Worm (Caenorhabditis elegans) whole organism, early embryonic: ENCODE measurements around the gene str-261.

Source experiments
- B0310.2 ChIP-seq: sonication (generic microtip); optimal IDR thresholded peaks from 2 replicates; lab custom pipeline; 2016; ENCODE audit warnings: mild to moderate bottlenecking, missing genetic modification characterization, missing compliant biosample characterization
- F13C5.2 ChIP-seq: sonication (generic microtip); optimal IDR thresholded peaks from 2 replicates; lab custom pipeline; 2017; ENCODE audit warnings: mild to moderate bottlenecking, missing genetic modification characterization, inconsistent platforms, missing compliant biosample characterization
- aly-1 ChIP-seq: sonication (generic microtip); optimal IDR thresholded peaks from 2 replicates; lab custom pipeline; 2016; ENCODE audit warnings: missing genetic modification characterization, missing compliant biosample characterization
- ama-1 ChIP-seq: fragments of 150-350 bp; optimal IDR thresholded peaks from 2 replicates; lab custom pipeline; 2014
- ceh-13 ChIP-seq: fragments of 200-800 bp; sonication (Bioruptor generic); optimal IDR thresholded peaks from 2 replicates; lab custom pipeline; 2018; ENCODE audit warnings: mild to moderate bottlenecking, missing genetic modification characterization, missing compliant biosample characterization
- ceh-36 ChIP-seq: sonication (generic microtip); optimal IDR thresholded peaks from 2 replicates; lab custom pipeline; 2016; ENCODE audit warnings: missing genetic modification characterization, inconsistent platforms, missing compliant biosample characterization
- ets-7 ChIP-seq: sonication (generic microtip); optimal IDR thresholded peaks from 2 replicates; lab custom pipeline; 2016; ENCODE audit warnings: missing genotype, missing genetic modification characterization, missing compliant biosample characterization
- flt-1 ChIP-seq: fragments of 200-800 bp; sonication (Bioruptor generic); IDR thresholded peaks from 2 replicates; pipeline ENCODE4 v1.3.6; 2022; ENCODE audit warnings: missing genetic modification characterization, missing compliant biosample characterization
- hmbx-1 ChIP-seq: sonication (generic microtip); optimal IDR thresholded peaks from 2 replicates; lab custom pipeline; 2016; ENCODE audit warnings: mild to moderate bottlenecking, missing genetic modification characterization, missing compliant biosample characterization
- hmg-4 ChIP-seq: fragments of 200-800 bp; sonication (Bioruptor generic); optimal IDR thresholded peaks from 2 replicates; lab custom pipeline; 2018; ENCODE audit warnings: mild to moderate bottlenecking, missing genetic modification characterization, missing compliant biosample characterization
- hnd-1 ChIP-seq: sonication (generic microtip); optimal IDR thresholded peaks from 2 replicates; lab custom pipeline; 2016; ENCODE audit warnings: missing genetic modification characterization, missing compliant biosample characterization
- pes-1 ChIP-seq: fragments of 200-800 bp; sonication (Bioruptor generic); IDR thresholded peaks from 2 replicates; pipeline ENCODE4 v1.3.6; 2022; ENCODE audit warnings: missing genetic modification reagents, missing genetic modification characterization, missing compliant biosample characterization
- scrt-1 ChIP-seq: fragments of 200-800 bp; sonication (Bioruptor generic); IDR thresholded peaks from 2 replicates; pipeline ENCODE4 v1.3.6; 2022; ENCODE audit warnings: missing genetic modification characterization, missing compliant biosample characterization
- sea-1 ChIP-seq: fragments of 200-800 bp; sonication (Bioruptor generic); conservative IDR thresholded peaks from 2 replicates; pipeline ENCODE4 v1.3.6; 2022; ENCODE audit warnings: missing genetic modification characterization, missing compliant biosample characterization
- tbx-11 ChIP-seq: fragments of 200-800 bp; sonication (Bioruptor generic); IDR thresholded peaks from 2 replicates; pipeline ENCODE4 v1.3.6; 2022; ENCODE audit warnings: missing genetic modification characterization, missing compliant biosample characterization
- tbx-37 ChIP-seq: fragments of 200-800 bp; sonication (Bioruptor generic); conservative IDR thresholded peaks from 2 replicates; pipeline ENCODE4 v1.3.6; 2022; ENCODE audit warnings: missing genetic modification reagents, missing genetic modification characterization, missing compliant biosample characterization
- tra-4 ChIP-seq: sonication (generic microtip); optimal IDR thresholded peaks from 2 replicates; lab custom pipeline; 2017; ENCODE audit warnings: missing genetic modification characterization, missing compliant biosample characterization

str-261 gene

DNA sequence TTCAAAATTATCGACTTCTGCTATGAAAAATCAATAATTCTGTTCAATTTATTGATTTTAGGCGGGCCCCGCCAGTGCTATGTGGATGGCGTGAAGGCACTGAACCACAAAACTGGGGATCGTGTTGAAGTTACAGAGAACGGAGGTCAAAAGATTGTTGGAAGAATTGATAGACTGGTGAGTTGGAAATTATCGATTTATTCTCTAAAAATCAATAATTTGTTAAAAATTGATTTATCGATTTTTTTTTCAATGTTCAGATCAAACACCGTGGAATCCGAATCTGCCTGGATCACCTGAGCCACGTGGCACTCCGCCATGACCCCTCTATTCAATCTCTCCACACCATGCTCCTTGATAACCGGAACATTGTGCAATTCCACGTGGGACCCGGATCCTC lies 4.1 kb upstream of the str-261 start:
- no peak for TF ChIP-seq ama-1 (lab: Kevin White, UChicago)
- no peak for TF ChIP-seq tbx-37 (GFP tag; lab: Robert Waterston, UW)
- TF ChIP-seq tra-4 (tag; lab: Kevin White, UChicago), result no peak
- TF ChIP-seq ets-7, result no peak
- no peak for TF ChIP-seq pes-1 (GFP tag; lab: Robert Waterston, UW)
- TF ChIP-seq flt-1 (GFP tag; lab: Robert Waterston, UW), result no peak
- no peak for TF ChIP-seq B0310.2 (tag; lab: Kevin White, UChicago)

DNA sequence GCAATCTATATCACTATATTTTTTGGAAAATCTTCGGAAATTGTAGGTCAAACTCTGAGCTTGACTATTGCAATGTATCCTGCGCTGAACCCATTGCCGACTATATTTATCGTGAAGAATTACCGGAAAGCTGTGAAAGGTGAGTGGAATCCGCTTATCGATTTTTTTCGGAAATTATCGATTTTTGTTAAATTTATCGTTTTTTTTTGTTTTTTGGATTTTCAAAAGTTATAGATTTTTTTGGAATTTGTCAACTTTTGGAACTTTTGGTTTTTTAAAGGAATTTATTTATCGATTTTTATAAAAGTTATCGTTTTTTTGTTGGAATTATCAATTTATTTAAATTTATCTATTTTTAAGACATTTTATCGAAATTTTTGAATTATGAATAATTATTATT lies 2.4 kb downstream of the str-261 start:
- TF ChIP-seq hnd-1 (tag; lab: Kevin White, UChicago) (no peak), pes-1 (GFP tag; lab: Robert Waterston, UW) (no peak), sea-1 (GFP tag; lab: Robert Waterston, UW) (no peak), flt-1 (GFP tag; lab: Robert Waterston, UW) (no peak), F13C5.2 (tag; lab: Kevin White, UChicago) (no peak), hmbx-1 (tag; lab: Kevin White, UChicago) (no peak), B0310.2 (tag; lab: Kevin White, UChicago) (no peak), ets-7 (no peak), ama-1 (lab: Kevin White, UChicago) (no peak), tbx-37 (GFP tag; lab: Robert Waterston, UW) (no peak), hmg-4 (GFP tag; lab: Kevin White, UChicago) (no peak), ceh-36 (tag; lab: Kevin White, UChicago) (no peak), tbx-11 (GFP tag; lab: Robert Waterston, UW) (no peak), ceh-13 (GFP tag; lab: Kevin White, UChicago) (no peak), aly-1 (tag; lab: Kevin White, UChicago) (no peak)

DNA sequence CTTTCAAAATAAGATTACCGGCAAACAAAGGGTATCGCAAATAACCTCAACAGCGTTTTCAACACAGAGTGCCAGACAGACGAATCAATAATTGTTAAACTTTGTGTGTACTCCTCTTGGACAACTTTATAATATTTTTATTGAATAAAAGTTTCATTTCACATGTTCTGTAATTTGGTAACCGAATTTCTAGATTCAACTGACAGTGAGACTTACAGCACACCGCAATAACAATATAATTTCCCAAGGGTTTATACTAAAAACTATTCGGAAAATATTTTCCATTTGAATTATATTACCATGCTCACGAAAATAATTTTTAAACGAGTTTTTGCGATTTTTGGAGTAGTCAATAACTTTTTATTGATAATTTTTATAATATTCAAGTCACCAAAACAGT lies 3.1 kb downstream of the str-261 start, which contains the start of gene str-246:
Gene str-246, plus strand, starts transcription at position 301 of the 400 bp plus-strand sequence.
- TF ChIP-seq tbx-37 (GFP tag; lab: Robert Waterston, UW) (no peak), hnd-1 (tag; lab: Kevin White, UChicago) (no peak), tbx-11 (GFP tag; lab: Robert Waterston, UW) (no peak), ets-7 (no peak), ceh-36 (tag; lab: Kevin White, UChicago) (no peak), F13C5.2 (tag; lab: Kevin White, UChicago) (no peak), aly-1 (tag; lab: Kevin White, UChicago) (no peak), sea-1 (GFP tag; lab: Robert Waterston, UW) (no peak), ceh-13 (GFP tag; lab: Kevin White, UChicago) (no peak), tra-4 (tag; lab: Kevin White, UChicago) (no peak), scrt-1 (GFP tag; lab: Robert Waterston, UW) (no peak)

DNA sequence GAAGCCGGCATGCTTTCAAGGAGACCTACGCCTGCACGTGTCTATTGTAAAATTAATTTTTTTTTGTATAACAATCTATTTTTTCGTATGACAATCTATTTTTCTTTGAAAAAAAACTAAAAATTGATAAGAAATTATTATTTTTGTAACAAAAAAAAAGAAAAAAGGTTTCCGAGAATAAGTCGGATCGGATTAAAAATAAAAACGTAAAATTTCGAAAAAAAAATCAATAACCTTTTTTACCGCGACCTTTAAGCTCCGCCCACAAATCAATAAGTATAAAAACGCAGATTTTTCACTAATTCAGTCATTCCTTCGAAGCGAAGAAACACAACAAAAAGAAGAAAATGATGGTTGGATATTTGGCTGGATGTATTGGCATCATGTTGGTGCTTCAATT lies 5.1 kb downstream of the str-261 start, which contains the start of gene W09D6.4:
Gene W09D6.4, plus strand, starts transcription at position 301 of the 400 bp plus-strand sequence.
- TF ChIP-seq ama-1 (lab: Kevin White, UChicago), result no peak
- no peak for TF ChIP-seq B0310.2 (tag; lab: Kevin White, UChicago)
- TF ChIP-seq ceh-13 (GFP tag; lab: Kevin White, UChicago), result no peak
- no peak for TF ChIP-seq aly-1 (tag; lab: Kevin White, UChicago)
- TF ChIP-seq scrt-1 (GFP tag; lab: Robert Waterston, UW), result no peak
- no peak for TF ChIP-seq pes-1 (GFP tag; lab: Robert Waterston, UW)
- no peak for TF ChIP-seq hmg-4 (GFP tag; lab: Kevin White, UChicago)
- no peak for TF ChIP-seq tbx-37 (GFP tag; lab: Robert Waterston, UW)
- TF ChIP-seq hmbx-1 (tag; lab: Kevin White, UChicago), result no peak
- TF ChIP-seq sea-1 (GFP tag; lab: Robert Waterston, UW), result no peak

DNA sequence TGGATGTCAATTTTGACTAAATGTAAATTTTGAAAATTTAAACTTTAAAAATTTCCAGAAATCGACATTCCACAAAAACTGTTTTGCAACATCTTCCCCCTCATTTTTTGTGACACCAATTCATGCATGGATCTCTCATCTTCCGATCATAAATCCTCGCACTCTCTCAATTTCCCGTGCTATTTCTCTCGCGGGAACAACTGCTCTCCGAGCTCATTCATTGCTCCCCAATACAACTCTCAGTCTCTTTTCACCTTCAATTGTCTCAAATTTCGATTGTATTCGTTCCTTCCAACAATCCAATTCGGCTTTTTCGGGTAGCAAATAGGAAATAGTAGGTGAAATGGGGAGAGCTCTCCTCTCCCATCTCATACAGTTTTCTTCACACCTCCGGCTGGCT lies 8.3 kb downstream of the str-261 start:
- TF ChIP-seq hmg-4 (GFP tag; lab: Kevin White, UChicago), result no peak
- no peak for TF ChIP-seq ceh-36 (tag; lab: Kevin White, UChicago)
- TF ChIP-seq tra-4 (tag; lab: Kevin White, UChicago), result no peak
- TF ChIP-seq ama-1 (lab: Kevin White, UChicago), result no peak
- TF ChIP-seq ceh-13 (GFP tag; lab: Kevin White, UChicago), result no peak
- no peak for TF ChIP-seq hmbx-1 (tag; lab: Kevin White, UChicago)
- no peak for TF ChIP-seq tbx-11 (GFP tag; lab: Robert Waterston, UW)
- TF ChIP-seq sea-1 (GFP tag; lab: Robert Waterston, UW), result no peak
- no peak for TF ChIP-seq flt-1 (GFP tag; lab: Robert Waterston, UW)
- no peak for TF ChIP-seq hnd-1 (tag; lab: Kevin White, UChicago)
- no peak for TF ChIP-seq ets-7
- TF ChIP-seq aly-1 (tag; lab: Kevin White, UChicago), result no peak
- TF ChIP-seq tbx-37 (GFP tag; lab: Robert Waterston, UW), result no peak
- TF ChIP-seq scrt-1 (GFP tag; lab: Robert Waterston, UW), result no peak
- TF ChIP-seq pes-1 (GFP tag; lab: Robert Waterston, UW), result no peak

DNA sequence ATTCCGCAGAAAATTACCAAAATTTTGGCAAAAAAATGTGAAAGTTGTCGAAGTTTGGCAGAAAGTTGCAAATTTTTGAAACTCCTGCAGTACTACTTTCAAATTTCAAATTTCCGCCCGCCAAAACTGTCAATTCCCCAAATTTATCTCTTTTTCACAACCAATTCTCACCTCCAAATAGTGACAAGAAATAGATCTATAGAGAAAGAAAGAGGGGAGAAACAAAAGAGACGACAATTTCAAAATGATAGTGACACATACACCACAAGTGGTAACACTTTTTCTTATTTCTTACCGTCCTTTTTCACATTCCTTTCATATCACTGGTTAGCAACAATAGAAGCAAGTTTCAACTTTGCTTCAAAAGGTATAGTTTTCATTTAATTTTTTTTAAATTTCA lies 9.7 kb downstream of the str-261 start:
- TF ChIP-seq tbx-37 (GFP tag; lab: Robert Waterston, UW) (no peak), ceh-13 (GFP tag; lab: Kevin White, UChicago) (no peak), F13C5.2 (tag; lab: Kevin White, UChicago) (no peak), hnd-1 (tag; lab: Kevin White, UChicago) (no peak), ceh-36 (tag; lab: Kevin White, UChicago) (no peak)

DNA sequence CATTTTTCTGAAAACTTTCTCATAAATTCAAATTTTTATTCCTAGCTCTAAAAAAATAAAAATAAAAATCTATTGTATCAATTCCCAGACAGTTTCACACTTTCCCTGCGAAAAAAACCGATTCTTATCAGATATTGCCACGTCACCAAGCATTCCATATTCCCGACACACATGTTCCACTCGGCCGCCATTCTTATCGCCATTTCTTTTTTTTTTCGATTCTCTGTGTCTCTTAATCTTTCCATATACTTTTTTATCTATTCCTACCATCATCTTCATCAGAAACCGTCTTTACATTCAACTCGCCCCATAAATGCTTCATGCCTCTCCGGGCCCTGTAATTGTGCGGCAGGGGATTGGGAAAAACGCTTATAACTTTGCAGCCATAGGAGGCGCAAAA lies 13.1 kb downstream of the str-261 start:
- TF ChIP-seq hnd-1 (tag; lab: Kevin White, UChicago) (no peak), sea-1 (GFP tag; lab: Robert Waterston, UW) (no peak), aly-1 (tag; lab: Kevin White, UChicago) (no peak), tbx-11 (GFP tag; lab: Robert Waterston, UW) (no peak), ets-7 (no peak), F13C5.2 (tag; lab: Kevin White, UChicago) (no peak), pes-1 (GFP tag; lab: Robert Waterston, UW) (no peak), ama-1 (lab: Kevin White, UChicago) (no peak), tra-4 (tag; lab: Kevin White, UChicago) (no peak), ceh-13 (GFP tag; lab: Kevin White, UChicago) (no peak), scrt-1 (GFP tag; lab: Robert Waterston, UW) (no peak), flt-1 (GFP tag; lab: Robert Waterston, UW) (no peak), ceh-36 (tag; lab: Kevin White, UChicago) (no peak)
